Comparison of ENCODE assay signal across 2 fruit fly cellular contexts in the genomic region with DNA sequence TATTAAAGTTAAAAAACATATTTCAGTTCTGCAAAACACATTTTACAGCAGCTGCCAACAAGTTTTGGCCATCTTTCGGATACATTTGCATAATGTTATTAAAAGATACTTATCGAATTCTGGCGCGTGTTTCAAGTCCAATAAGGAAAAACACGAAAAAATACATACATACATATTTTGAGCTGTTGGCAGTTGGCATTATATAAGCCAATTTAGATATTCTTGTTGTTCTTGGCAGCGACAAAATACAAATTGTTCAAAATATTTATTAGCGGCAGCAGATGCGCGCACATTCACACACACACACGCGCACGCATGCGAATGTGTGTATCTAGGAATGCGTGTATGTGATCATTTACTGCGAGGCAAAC.
TF ChIP-seq lines count a peak whose summit lies in the region.

No protein-coding gene starts in this region.

- TF ChIP-seq CTCF in whole organism, embryonic (GFP tag; optimal IDR thresholded peaks at IDR 0.05; lab: Kevin White, UChicago) = no peak

TF ChIP-seq in whole organism, embryonic, 481 proteins besides CTCF, POLR2A, EP300 and RAD21:
- TF ChIP-seq cad (GFP tag; optimal IDR thresholded peaks at IDR 0.05; lab: Kevin White, UChicago) (peak; percentile 34), CG10462 (GFP tag; optimal IDR thresholded peaks at IDR 0.05; lab: Kevin White, UChicago) (no peak), CG14667 (GFP tag; IDR thresholded peaks at IDR 0.05; lab: Robert Waterston, UW) (no peak), CG15073 (GFP tag; optimal IDR thresholded peaks at IDR 0.05; lab: Kevin White, UChicago) (no peak), Neu2 (GFP tag; optimal IDR thresholded peaks at IDR 0.05; lab: Kevin White, UChicago; ENCODE audit: borderline replicate concordance) (no peak), CG6791 (GFP tag; IDR thresholded peaks at IDR 0.05; lab: Robert Waterston, UW; ENCODE audit: partially characterized antibody) (0 out of 3 replicates have a peak, but pooled peaks have one; percentile 23), Xrp1 (GFP tag; IDR thresholded peaks at IDR 0.05; lab: Robert Waterston, UW) (peak; percentile 30; the same call in 1 of the 2 replicates), sens (GFP tag; lab: Kevin White, UChicago) (peak; percentile 92), Ptx1 (GFP tag; IDR thresholded peaks at IDR 0.05; lab: Robert Waterston, UW) (no peak), CG2199 (GFP tag; IDR thresholded peaks at IDR 0.05; lab: Robert Waterston, UW) (0 out of 3 replicates have a peak, but pooled peaks have one; percentile 31), Doc3 (GFP tag; IDR thresholded peaks at IDR 0.05; lab: Robert Waterston, UW; ENCODE audit: partially characterized antibody) (no peak), E2f2 (GFP tag; IDR thresholded peaks at IDR 0.05; lab: Robert Waterston, UW) (0 out of 2 replicates have a peak, but pooled peaks have one; percentile 7), Myb (GFP tag; optimal IDR thresholded peaks at IDR 0.05; lab: Kevin White, UChicago) (no peak), chif (GFP tag; optimal IDR thresholded peaks at IDR 0.05; lab: Kevin White, UChicago) (no peak), CG32767 (GFP tag; IDR thresholded peaks at IDR 0.05; lab: Robert Waterston, UW) (peak; percentile 28; the same call in 1 of the 2 replicates), lbe (GFP tag; optimal IDR thresholded peaks at IDR 0.05; lab: Kevin White, UChicago) (no peak), CG2202 (tag; optimal IDR thresholded peaks at IDR 0.05; lab: Kevin White, UChicago) (peak; percentile 27), oc (tag; optimal IDR thresholded peaks at IDR 0.05; lab: Kevin White, UChicago) (peak; percentile 1), unc-4 (GFP tag; IDR thresholded peaks at IDR 0.05; lab: Robert Waterston, UW; ENCODE audit: partially characterized antibody) (no peak), H2.0 (GFP tag; IDR thresholded peaks at IDR 0.05; lab: Robert Waterston, UW) (no peak), CG17359 (tag; optimal IDR thresholded peaks at IDR 0.05; lab: Kevin White, UChicago) (no peak), Dip3 (GFP tag; optimal IDR thresholded peaks at IDR 0.05; lab: Kevin White, UChicago) (no peak), Vsx1 (GFP tag; optimal IDR thresholded peaks at IDR 0.05; lab: Kevin White, UChicago) (peak; percentile 14), Pdp1 (GFP tag; optimal IDR thresholded peaks at IDR 0.05; lab: Kevin White, UChicago) (peak in 1 of 2 experiments; percentile 89), fd64A (GFP tag; optimal IDR thresholded peaks at IDR 0.05; lab: Kevin White, UChicago) (peak; percentile 28), dmrt11E (tag; optimal IDR thresholded peaks at IDR 0.05; lab: Kevin White, UChicago) (peak; percentile 16), CG8290 (GFP tag; optimal IDR thresholded peaks at IDR 0.05; lab: Kevin White, UChicago) (no peak), CG8290 (tag; optimal IDR thresholded peaks at IDR 0.05; lab: Kevin White, UChicago) (no peak), nerfin-1 (tag; optimal IDR thresholded peaks at IDR 0.05; lab: Kevin White, UChicago) (peak; percentile 17), Hr39 (optimal IDR thresholded peaks at IDR 0.05; lab: Kevin White, UChicago) (peak; percentile 76), ara (GFP tag; IDR thresholded peaks at IDR 0.05; lab: Robert Waterston, UW) (peak; percentile 30; the same call in 1 of the 2 replicates), ac (GFP tag; optimal IDR thresholded peaks at IDR 0.05; lab: Kevin White, UChicago) (peak; percentile 41), CG18619 (GFP tag; optimal IDR thresholded peaks at IDR 0.05; lab: Kevin White, UChicago) (no peak), sna (GFP tag; IDR thresholded peaks at IDR 0.05; lab: Robert Waterston, UW; ENCODE audit: partially characterized antibody) (peak; percentile 21; the same call in 1 of the 2 replicates), CG9727 (GFP tag; optimal IDR thresholded peaks at IDR 0.05; lab: Kevin White, UChicago) (no peak), zen (tag; optimal IDR thresholded peaks at IDR 0.05; lab: Kevin White, UChicago) (no peak)

TF ChIP-seq in whole organism, pupa, 21 proteins besides CTCF, POLR2A, EP300 and RAD21:
- peak; percentile 21 for TF ChIP-seq D1 (tag; optimal IDR thresholded peaks at IDR 0.05; lab: Kevin White, UChicago)
- no peak for TF ChIP-seq Ets98B (GFP tag; IDR thresholded peaks at IDR 0.05; lab: Robert Waterston, UW)
- TF ChIP-seq CG4496 (GFP tag; IDR thresholded peaks at IDR 0.05; lab: Robert Waterston, UW) = no peak
